Worm (Caenorhabditis elegans) whole organism, L4 larva: ENCODE results near the gene epn-1.

Experiments
- F26F4.8 ChIP-seq: fragments of 200-800 bp; sonication (Bioruptor generic); conservative IDR thresholded peaks from 2 replicates; pipeline ENCODE4 v1.3.6; 2022; ENCODE audit warnings: missing genetic modification characterization, missing compliant biosample characterization
- F37D6.2 ChIP-seq: sonication (generic microtip); optimal IDR thresholded peaks from 2 replicates; lab custom pipeline; 2016; ENCODE audit warnings: mild to moderate bottlenecking, missing genetic modification characterization, missing compliant biosample characterization
- F44E2.7 ChIP-seq: fragments of 200-800 bp; sonication (Bioruptor generic); IDR thresholded peaks from 2 replicates; pipeline ENCODE4 v2.1.2; 2022; ENCODE audit warnings: missing genetic modification characterization, missing compliant biosample characterization
- T20F7.1 ChIP-seq: fragments of 200-800 bp; sonication (Bioruptor generic); optimal IDR thresholded peaks from 2 replicates; lab custom pipeline; 2018; ENCODE audit warnings: mild to moderate bottlenecking, missing genetic modification characterization, missing compliant biosample characterization
- T26A8.4 ChIP-seq: fragments of 200-800 bp; sonication (Bioruptor generic); IDR thresholded peaks from 2 replicates; pipeline ENCODE4 v1.3.6; 2022; ENCODE audit warnings: missing genetic modification characterization, missing compliant biosample characterization
- Y5F2A.4 ChIP-seq: fragments of 200-800 bp; sonication (Bioruptor generic); optimal IDR thresholded peaks from 2 replicates; lab custom pipeline; 2018; ENCODE audit warnings: mild to moderate bottlenecking, missing genetic modification characterization, missing compliant biosample characterization
- ZK337.2 ChIP-seq: fragments of 200-800 bp; sonication (Bioruptor generic); IDR thresholded peaks from 2 replicates; pipeline ENCODE4 v1.3.6; 2022; ENCODE audit warnings: missing genetic modification reagents, missing genetic modification characterization, missing compliant biosample characterization
- aly-2 ChIP-seq: sonication (generic microtip); optimal IDR thresholded peaks from 2 replicates; lab custom pipeline; 2018; ENCODE audit warnings: missing biosample characterization, missing genetic modification characterization
- ceh-20 ChIP-seq: fragments of 200-800 bp; sonication (Bioruptor generic); IDR thresholded peaks from 2 replicates; pipeline ENCODE4 v1.3.6; 2022; ENCODE audit warnings: missing genetic modification reagents, missing genetic modification characterization, missing compliant biosample characterization
- ceh-62 ChIP-seq: sonication (generic microtip); optimal IDR thresholded peaks from 2 replicates; lab custom pipeline; 2017; ENCODE audit warnings: missing biosample characterization, missing genetic modification characterization
- daf-16 ChIP-seq, 3 experiments: sonication (generic microtip); optimal IDR thresholded peaks; 2 replicates each; lab custom pipeline; 2016 to 2017; ENCODE audit warnings: missing genetic modification characterization in 3 of 3, missing genetic modification reagents in 3 of 3, mild to moderate bottlenecking in 2 of 3, missing compliant biosample characterization in 2 of 3, missing biosample characterization in 1 of 3, moderate library complexity in 1 of 3
- dmd-6 ChIP-seq: fragments of 200-800 bp; sonication (Bioruptor generic); IDR thresholded peaks from 2 replicates; pipeline ENCODE4 v1.3.6; 2022; ENCODE audit warnings: missing genetic modification reagents, missing genetic modification characterization, missing compliant biosample characterization
- dmd-8 ChIP-seq: fragments of 200-800 bp; sonication (Bioruptor generic); IDR thresholded peaks from 2 replicates; pipeline ENCODE4 v1.3.6; 2022; ENCODE audit warnings: missing genetic modification characterization, missing compliant biosample characterization
- dmd-9 ChIP-seq: fragments of 200-800 bp; sonication (Bioruptor generic); IDR thresholded peaks from 2 replicates; pipeline ENCODE4 v1.3.6; 2022; ENCODE audit warnings: missing genetic modification reagents, missing genetic modification characterization, missing compliant biosample characterization
- duxl-1 ChIP-seq: sonication (generic microtip); optimal IDR thresholded peaks from 2 replicates; lab custom pipeline; 2016; ENCODE audit warnings: mild to moderate bottlenecking, missing genetic modification characterization, moderate library complexity, missing compliant biosample characterization; ENCODE audit not compliant: poor library complexity
- dve-1 ChIP-seq: sonication (generic microtip); optimal IDR thresholded peaks from 2 replicates; lab custom pipeline; 2017; ENCODE audit warnings: antibody characterized with exemption, mild to moderate bottlenecking, missing genetic modification characterization, missing compliant biosample characterization; ENCODE audit not compliant: insufficient read depth
- egl-43 ChIP-seq: fragments of 200-800 bp; sonication (Bioruptor generic); IDR thresholded peaks from 2 replicates; pipeline ENCODE4 v1.3.6; 2022; ENCODE audit warnings: missing genetic modification reagents, missing genetic modification characterization, missing compliant biosample characterization
- fkh-10 ChIP-seq: fragments of 150-350 bp; optimal IDR thresholded peaks from 2 replicates; lab custom pipeline; 2014; ENCODE audit warnings: missing biosample characterization, missing genetic modification reagents, missing genetic modification characterization
- hif-1 ChIP-seq, 2 experiments: sonication (generic microtip); optimal IDR thresholded peaks; 2 replicates each; lab custom pipeline; 2016 to 2017; ENCODE audit warnings: missing compliant biosample characterization in 2 of 2, missing genetic modification characterization in 2 of 2, missing genetic modification reagents in 2 of 2, missing genotype in 2 of 2, mild to moderate bottlenecking in 1 of 2
- hmg-1.1 ChIP-seq: fragments of 200-800 bp; sonication (Bioruptor generic); IDR thresholded peaks from 2 replicates; pipeline ENCODE4 v1.3.6; 2022; ENCODE audit warnings: missing genetic modification reagents, missing genetic modification characterization, missing compliant biosample characterization
- jun-1 ChIP-seq: fragments of 150-350 bp; optimal IDR thresholded peaks from 2 replicates; lab custom pipeline; 2014; ENCODE audit warnings: missing biosample characterization, missing genetic modification reagents, missing genetic modification characterization
- lim-7 ChIP-seq: fragments of 200-800 bp; sonication (Bioruptor generic); IDR thresholded peaks from 2 replicates; pipeline ENCODE4 v1.3.6; 2022; ENCODE audit warnings: missing genetic modification characterization, missing compliant biosample characterization
- lin-1 ChIP-seq: fragments of 200-800 bp; sonication (Bioruptor generic); IDR thresholded peaks from 2 replicates; pipeline ENCODE4 v1.3.6; 2022; ENCODE audit warnings: missing genetic modification reagents, missing genetic modification characterization, missing compliant biosample characterization
- lin-13 ChIP-seq: fragments of 150-350 bp; optimal IDR thresholded peaks from 2 replicates; lab custom pipeline; 2014; ENCODE audit warnings: missing biosample characterization, missing genetic modification reagents, missing genetic modification characterization
- lin-15B ChIP-seq: fragments of 150-350 bp; sonication (generic microtip); optimal IDR thresholded peaks from 3 replicates; lab custom pipeline; 2014; ENCODE audit warnings: missing biosample characterization, missing genetic modification characterization
- lin-29 ChIP-seq: fragments of 200-800 bp; sonication (Bioruptor generic); IDR thresholded peaks from 2 replicates; pipeline ENCODE4 v1.3.6; 2022; ENCODE audit warnings: missing genetic modification reagents, missing genetic modification characterization, missing compliant biosample characterization
- lin-38 ChIP-seq: fragments of 200-800 bp; sonication (Bioruptor generic); IDR thresholded peaks from 2 replicates; pipeline ENCODE4 v1.3.6; 2022; ENCODE audit warnings: missing genetic modification reagents, missing genetic modification characterization, missing compliant biosample characterization
- lin-39 ChIP-seq: fragments of 150-350 bp; optimal IDR thresholded peaks from 2 replicates; lab custom pipeline; 2014; ENCODE audit warnings: missing biosample characterization, missing genetic modification reagents, missing genetic modification characterization
- lsy-2 ChIP-seq, 2 experiments: fragments of 150-350 bp in 1 of 2; sonication (generic microtip) in 1 of 2; optimal IDR thresholded peaks; 2 replicates each; lab custom pipeline; 2014 to 2017; ENCODE audit warnings: missing biosample characterization in 2 of 2, missing genetic modification characterization in 2 of 2
- mdt-29 ChIP-seq: fragments of 200-800 bp; sonication (Bioruptor generic); IDR thresholded peaks from 2 replicates; pipeline ENCODE4 v1.3.6; 2022; ENCODE audit warnings: missing genetic modification reagents, missing genetic modification characterization, missing compliant biosample characterization
- mes-2 ChIP-seq: sonication (generic microtip); optimal IDR thresholded peaks from 2 replicates; lab custom pipeline; 2016; ENCODE audit warnings: missing genotype, mild to moderate bottlenecking, missing genetic modification characterization, missing compliant biosample characterization; ENCODE audit not compliant: poor library complexity, severe bottlenecking
- mxl-2 ChIP-seq: fragments of 200-800 bp; sonication (Bioruptor generic); conservative IDR thresholded peaks from 2 replicates; pipeline ENCODE4 v1.3.6; 2022; ENCODE audit warnings: missing genetic modification reagents, missing genetic modification characterization, missing compliant biosample characterization
- nhr-102 ChIP-seq: sonication (generic microtip); optimal IDR thresholded peaks from 2 replicates; lab custom pipeline; 2016; ENCODE audit warnings: mild to moderate bottlenecking, missing genetic modification characterization, moderate library complexity, missing compliant biosample characterization
- nhr-11 ChIP-seq: fragments of 150-350 bp; optimal IDR thresholded peaks from 2 replicates; lab custom pipeline; 2014; ENCODE audit warnings: missing biosample characterization, missing genetic modification characterization
- nhr-28 ChIP-seq: fragments of 150-350 bp; optimal IDR thresholded peaks from 2 replicates; lab custom pipeline; 2014; ENCODE audit warnings: missing biosample characterization, missing genetic modification characterization
- nhr-42 ChIP-seq: fragments of 200-800 bp; sonication (Bioruptor generic); IDR thresholded peaks from 2 replicates; pipeline ENCODE4 v1.3.6; 2022; ENCODE audit warnings: missing genetic modification characterization, missing compliant biosample characterization
- pqm-1 ChIP-seq: sonication (generic microtip); optimal IDR thresholded peaks from 2 replicates; lab custom pipeline; 2017; ENCODE audit warnings: missing biosample characterization, missing genetic modification characterization
- saeg-2 ChIP-seq: fragments of 200-800 bp; sonication (Bioruptor generic); IDR thresholded peaks from 2 replicates; pipeline ENCODE4 v1.3.6; 2022; ENCODE audit warnings: missing genetic modification reagents, missing genetic modification characterization, missing compliant biosample characterization
- set-16 ChIP-seq: fragments of 200-800 bp; sonication (Bioruptor generic); IDR thresholded peaks from 2 replicates; pipeline ENCODE4 v1.3.6; 2022; ENCODE audit warnings: missing genetic modification reagents, missing genetic modification characterization, missing compliant biosample characterization
- skn-1 ChIP-seq: fragments of 150-350 bp; optimal IDR thresholded peaks from 2 replicates; lab custom pipeline; 2014; ENCODE audit warnings: missing biosample characterization, missing genetic modification characterization
- snpc-4 ChIP-seq: fragments of 150-350 bp; optimal IDR thresholded peaks from 2 replicates; lab custom pipeline; 2014; ENCODE audit warnings: missing biosample characterization, missing genetic modification characterization
- spr-1 ChIP-seq: sonication (generic microtip); optimal IDR thresholded peaks from 2 replicates; lab custom pipeline; 2016; ENCODE audit warnings: mild to moderate bottlenecking, missing genetic modification characterization, missing compliant biosample characterization
- spr-3 ChIP-seq: fragments of 200-800 bp; sonication (Bioruptor generic); optimal IDR thresholded peaks from 2 replicates; lab custom pipeline; 2018; ENCODE audit warnings: mild to moderate bottlenecking, missing genetic modification characterization, missing compliant biosample characterization
- tra-1 ChIP-seq: fragments of 200-800 bp; sonication (Bioruptor generic); IDR thresholded peaks from 2 replicates; pipeline ENCODE4 v1.3.6; 2022; ENCODE audit warnings: missing genetic modification reagents, missing genetic modification characterization, missing compliant biosample characterization
- zag-1 ChIP-seq: fragments of 150-350 bp; optimal IDR thresholded peaks from 2 replicates; lab custom pipeline; 2014; ENCODE audit warnings: missing biosample characterization, missing genetic modification characterization
- zfp-3 ChIP-seq: fragments of 200-800 bp; sonication (Bioruptor generic); conservative IDR thresholded peaks from 2 replicates; pipeline ENCODE4 v1.3.6; 2022; ENCODE audit warnings: missing genetic modification reagents, missing genetic modification characterization, missing compliant biosample characterization
- zip-11 ChIP-seq: fragments of 200-800 bp; sonication (Bioruptor generic); IDR thresholded peaks from 2 replicates; pipeline ENCODE4 v1.3.6; 2022; ENCODE audit warnings: missing genetic modification characterization, missing compliant biosample characterization
- ztf-11 ChIP-seq: fragments of 150-350 bp; optimal IDR thresholded peaks from 2 replicates; lab custom pipeline; 2014; ENCODE audit warnings: missing biosample characterization, missing genetic modification characterization
- ztf-7 ChIP-seq: fragments of 150-350 bp; optimal IDR thresholded peaks from 2 replicates; lab custom pipeline; 2014; ENCODE audit warnings: missing biosample characterization, missing genetic modification characterization

The epn-1 gene

ce11 chrX:14818464-14819259 lies at the start of gene epn-1:
Gene epn-1 (minus strand): TSS chrX:14818514.
- TF ChIP-seq T20F7.1 (GFP tag; lab: Kevin White, UChicago), result peak; percentile 88
- TF ChIP-seq tra-1 (GFP tag; lab: Robert Waterston, UW), result peak; percentile 99
- TF ChIP-seq F26F4.8, result no peak
- TF ChIP-seq mes-2 (tag; lab: Kevin White, UChicago), result peak; percentile 80
- peak; percentile 94 for TF ChIP-seq F37D6.2 (tag; lab: Kevin White, UChicago)
- TF ChIP-seq ceh-20, result peak; percentile 98
- peak; percentile 95 for TF ChIP-seq dve-1 (tag; lab: Kevin White, UChicago)
- TF ChIP-seq dmd-9 (GFP tag; lab: Robert Waterston, UW), result peak; percentile 92
- no peak for TF ChIP-seq ztf-11 (tag; lab: Kevin White, UChicago)
- no peak for TF ChIP-seq skn-1 (tag; lab: Kevin White, UChicago)
- no peak for TF ChIP-seq ceh-62
- peak; percentile 99 for TF ChIP-seq set-16 (GFP tag; lab: Robert Waterston, UW)
- TF ChIP-seq lin-1, result peak; percentile 96
- TF ChIP-seq fkh-10 (GFP tag; lab: Kevin White, UChicago), result peak; percentile 89
- peak; percentile 94 for TF ChIP-seq T26A8.4 (GFP tag; lab: Robert Waterston, UW)
- TF ChIP-seq pqm-1 (tag; lab: Kevin White, UChicago), result peak; percentile 23
- TF ChIP-seq jun-1, result peak; percentile 93
- TF ChIP-seq daf-16 (GFP tag; optimal IDR thresholded peaks at IDR 0.05; lab: Kevin White, UChicago), result peak; percentile 84 to 95
- TF ChIP-seq daf-16 (tag; optimal IDR thresholded peaks at IDR 0.05; lab: Kevin White, UChicago), result peak; percentile 84
- peak; percentile 97 for TF ChIP-seq nhr-28 (tag; lab: Kevin White, UChicago)
- peak; percentile 96 for TF ChIP-seq nhr-11 (tag; lab: Kevin White, UChicago)
- TF ChIP-seq zag-1 (tag; lab: Kevin White, UChicago), result peak; percentile 72
- peak; percentile 59 for TF ChIP-seq ztf-7 (tag; lab: Kevin White, UChicago)
- TF ChIP-seq snpc-4 (tag; lab: Kevin White, UChicago), result no peak
- peak; percentile 83 to 97 for TF ChIP-seq hif-1 (tag; optimal IDR thresholded peaks at IDR 0.05; lab: Kevin White, UChicago)
- TF ChIP-seq hmg-1.1 (GFP tag; lab: Robert Waterston, UW), result peak; percentile 99
- peak; percentile 94 for TF ChIP-seq egl-43 (GFP tag; lab: Robert Waterston, UW)
- TF ChIP-seq zip-11, result no peak
- peak; percentile 65 for TF ChIP-seq lim-7 (GFP tag; lab: Robert Waterston, UW)
- peak; percentile 94 for TF ChIP-seq spr-1 (tag; lab: Kevin White, UChicago)
- peak; percentile 98 for TF ChIP-seq nhr-102
- TF ChIP-seq mdt-29 (GFP tag; lab: Robert Waterston, UW), result peak; percentile 90
- TF ChIP-seq F44E2.7 (GFP tag; lab: Robert Waterston, UW), result no peak
- TF ChIP-seq saeg-2 (GFP tag; lab: Robert Waterston, UW), result peak; percentile 95
- TF ChIP-seq dmd-6 (GFP tag; lab: Robert Waterston, UW), result peak; percentile 99
- TF ChIP-seq Y5F2A.4 (GFP tag; lab: Kevin White, UChicago), result peak; percentile 31
- peak; percentile 80 for TF ChIP-seq lin-38 (GFP tag; lab: Robert Waterston, UW)
- TF ChIP-seq lsy-2 (tag; optimal IDR thresholded peaks at IDR 0.05; lab: Kevin White, UChicago), result peak; percentile 89 to 90
- TF ChIP-seq duxl-1 (tag; lab: Kevin White, UChicago), result peak; percentile 71
- TF ChIP-seq lin-39 (tag; lab: Kevin White, UChicago), result peak; percentile 36
- peak; percentile 50; the same call in 1 of the 2 replicates for TF ChIP-seq ZK337.2 (GFP tag; lab: Robert Waterston, UW)
- no peak for TF ChIP-seq aly-2
- peak; percentile 89 for TF ChIP-seq lin-13
- peak; percentile 84 for TF ChIP-seq spr-3 (GFP tag; lab: Kevin White, UChicago)
- TF ChIP-seq lin-15B (tag; lab: Kevin White, UChicago), result peak; percentile 10
- peak; percentile 83 for TF ChIP-seq zfp-3 (GFP tag; lab: Robert Waterston, UW)
- TF ChIP-seq lin-29 (GFP tag; lab: Robert Waterston, UW), result peak; percentile 76
- TF ChIP-seq dmd-8, result no peak
- TF ChIP-seq nhr-42 (GFP tag; lab: Robert Waterston, UW), result peak; percentile 95
- peak; percentile 92 for TF ChIP-seq mxl-2 (GFP tag; lab: Robert Waterston, UW)
